Fruit fly (Drosophila melanogaster): ENCODE results near the gene CG5645.

Gene CG5645

DNA sequence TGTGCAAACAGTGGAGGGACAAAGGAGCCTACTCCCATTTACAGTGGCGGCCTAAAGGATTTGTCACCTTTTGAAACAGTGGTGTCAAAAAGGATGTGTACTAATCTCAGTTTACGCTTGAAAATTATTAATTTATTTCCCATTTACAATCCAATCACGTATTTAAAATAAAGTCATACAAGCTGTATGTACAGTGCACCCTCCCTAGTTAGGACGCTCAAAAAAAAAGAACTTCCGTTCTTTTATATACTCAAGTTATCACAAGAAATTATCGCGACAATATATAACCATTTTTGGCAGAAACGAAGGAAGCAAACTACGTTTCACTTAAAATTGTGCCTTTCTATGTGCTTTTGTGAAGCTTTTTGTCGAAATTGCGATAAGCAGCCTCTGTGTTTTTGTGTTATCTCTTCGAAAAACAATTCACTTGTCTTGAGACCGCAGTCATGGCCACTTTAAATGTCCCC lies 2.8 kb upstream of the CG5645 start (continued):
- TF ChIP-seq CG12942 (GFP tag; optimal IDR thresholded peaks at IDR 0.05) (peak; percentile 8), CG8924 (tag; optimal IDR thresholded peaks at IDR 0.05) (peak; percentile 56), B-H2 (GFP tag; optimal IDR thresholded peaks at IDR 0.05) (no peak), ssp (GFP tag; IDR thresholded peaks at IDR 0.05) (peak; percentile 45; the same call in 1 of the 2 replicates), sr (GFP tag; IDR thresholded peaks at IDR 0.05) (no peak), tx (GFP tag; optimal IDR thresholded peaks at IDR 0.05) (peak; percentile 28), NfI (GFP tag; optimal IDR thresholded peaks at IDR 0.05) (peak; percentile 43), CTCF (GFP tag; optimal IDR thresholded peaks at IDR 0.05) (no peak), CG10321 (GFP tag; IDR thresholded peaks at IDR 0.05) (no peak), Aef1 (GFP tag; IDR thresholded peaks at IDR 0.05) (no peak), CG10209 (GFP tag; optimal IDR thresholded peaks at IDR 0.05) (peak; percentile 60), CG33213 (GFP tag; optimal IDR thresholded peaks at IDR 0.05) (no peak), CG31365 (tag; optimal IDR thresholded peaks at IDR 0.05) (no peak), CG10959 (GFP tag; IDR thresholded peaks at IDR 0.05) (no peak), Nf-YC (tag; optimal IDR thresholded peaks at IDR 0.05) (peak; percentile 31), ind (GFP tag; optimal IDR thresholded peaks at IDR 0.05) (peak; percentile 60), NK7.1 (GFP tag; optimal IDR thresholded peaks at IDR 0.05) (no peak), ranshi (GFP tag; IDR thresholded peaks at IDR 0.05) (no peak), prd (optimal IDR thresholded peaks at IDR 0.05) (no peak), prd (GFP tag; IDR thresholded peaks at IDR 0.05) (peak; percentile 56), z (GFP tag; IDR thresholded peaks at IDR 0.05) (no peak), Six4 (GFP tag; optimal IDR thresholded peaks at IDR 0.05) (no peak), sc (optimal IDR thresholded peaks at IDR 0.05) (no peak), sc (GFP tag; optimal IDR thresholded peaks at IDR 0.05) (no peak), CG6254 (GFP tag; optimal IDR thresholded peaks at IDR 0.05) (no peak), CG30431 (GFP tag; optimal IDR thresholded peaks at IDR 0.05) (no peak), CG12769 (tag; optimal IDR thresholded peaks at IDR 0.05) (peak; percentile 41), Chrac-16 (GFP tag; optimal IDR thresholded peaks at IDR 0.05) (peak; percentile 27), CG2129 (GFP tag; IDR thresholded peaks at IDR 0.05; ENCODE audit: partially characterized antibody) (no peak), hth (optimal IDR thresholded peaks at IDR 0.05) (no peak), CG13123 (GFP tag; optimal IDR thresholded peaks at IDR 0.05) (no peak), dan (GFP tag; IDR thresholded peaks at IDR 0.05) (no peak), CG10147 (GFP tag; optimal IDR thresholded peaks at IDR 0.05) (no peak), vfl (GFP tag; optimal IDR thresholded peaks at IDR 0.05) (no peak), peb (GFP tag; IDR thresholded peaks at IDR 0.05) (0 out of 2 replicates have a peak, but pooled peaks have one; percentile 14), Gsc (GFP tag; IDR thresholded peaks at IDR 0.05) (no peak), bowl (GFP tag; IDR thresholded peaks at IDR 0.05) (no peak), wek (GFP tag; optimal IDR thresholded peaks at IDR 0.05) (no peak), ac (GFP tag; optimal IDR thresholded peaks at IDR 0.05) (no peak), klu (GFP tag; IDR thresholded peaks at IDR 0.05) (no peak), CG7556 (GFP tag; optimal IDR thresholded peaks at IDR 0.05) (peak; percentile 43), CG11504 (tag; optimal IDR thresholded peaks at IDR 0.05) (no peak), pum (GFP tag; optimal IDR thresholded peaks at IDR 0.05) (peak; percentile 49), CG12299 (tag; optimal IDR thresholded peaks at IDR 0.05) (no peak), bsh (GFP tag; optimal IDR thresholded peaks at IDR 0.05) (peak in 1 of 2 experiments; percentile 36), CG12155 (GFP tag; optimal IDR thresholded peaks at IDR 0.05) (peak; percentile 7), Scr (GFP tag; IDR thresholded peaks at IDR 0.05; ENCODE audit: partially characterized antibody) (no peak), Spps (tag; optimal IDR thresholded peaks at IDR 0.05) (no peak), CG1024 (GFP tag; IDR thresholded peaks at IDR 0.05) (no peak), ase (GFP tag; IDR thresholded peaks at IDR 0.05) (no peak), PHDP (tag; optimal IDR thresholded peaks at IDR 0.05) (peak; percentile 55), Awh (GFP tag; IDR thresholded peaks at IDR 0.05) (peak; percentile 48; the same call in 1 of the 2 replicates), ato (GFP tag; IDR thresholded peaks at IDR 0.05; ENCODE audit: partially characterized antibody) (no peak)
